Fruit fly (Drosophila melanogaster) whole organism, wandering third instar larva: ENCODE data around the gene Rga.

Experiments used
- Abd-B ChIP-seq: fragments of >200 bp; optimal IDR thresholded peaks from 2 replicates; lab custom pipeline; 2017; ENCODE audit warnings: missing biosample characterization, missing genetic modification characterization
- CG32264 ChIP-seq: fragments of 200-800 bp; sonication (Bioruptor generic); optimal IDR thresholded peaks from 2 replicates; lab custom pipeline; 2016; ENCODE audit warnings: missing biosample characterization, missing genetic modification characterization
- CG9705 ChIP-seq: fragments of 200-800 bp; sonication (Bioruptor generic); optimal IDR thresholded peaks from 2 replicates; lab custom pipeline; 2018; ENCODE audit warnings: missing biosample characterization, mild to moderate bottlenecking, missing genetic modification characterization
- CrebA ChIP-seq: fragments of 200-800 bp; sonication (Bioruptor generic); optimal IDR thresholded peaks from 2 replicates; lab custom pipeline; 2016; ENCODE audit warnings: missing biosample characterization, mild to moderate bottlenecking, missing genetic modification characterization, borderline replicate concordance
- GATAd ChIP-seq: sonication (Bioruptor generic); optimal IDR thresholded peaks from 2 replicates; lab custom pipeline; 2016; ENCODE audit warnings: missing biosample characterization, missing genetic modification characterization
- HLH106 ChIP-seq: fragments of 200-800 bp; optimal IDR thresholded peaks from 3 replicates; lab custom pipeline; 2019; ENCODE audit warnings: missing biosample characterization, mild to moderate bottlenecking, missing genetic modification characterization, moderate library complexity
- Hnf4 ChIP-seq: fragments of 200-800 bp; sonication (Bioruptor generic); optimal IDR thresholded peaks from 2 replicates; lab custom pipeline; 2016; ENCODE audit warnings: missing biosample characterization, mild to moderate bottlenecking, missing genetic modification characterization
- Hr83 ChIP-seq: fragments of 200-300 bp; sonication (Bioruptor generic); optimal IDR thresholded peaks from 2 replicates; lab custom pipeline; 2016; ENCODE audit warnings: missing biosample characterization, mild to moderate bottlenecking, missing genetic modification characterization, moderate library complexity; ENCODE audit not compliant: poor library complexity, severe bottlenecking
- Jra ChIP-seq: sonication (Bioruptor generic); optimal IDR thresholded peaks from 2 replicates; lab custom pipeline; 2016; ENCODE audit warnings: missing biosample characterization, missing genetic modification characterization
- Mio ChIP-seq: sonication (Bioruptor generic); optimal IDR thresholded peaks from 2 replicates; lab custom pipeline; 2016; ENCODE audit warnings: missing biosample characterization, missing genetic modification characterization
- Myc ChIP-seq: fragments of >200 bp; optimal IDR thresholded peaks from 2 replicates; lab custom pipeline; 2017
- N ChIP-seq: fragments of >200 bp; optimal IDR thresholded peaks from 2 replicates; lab custom pipeline; 2018; ENCODE audit warnings: missing biosample characterization, missing external identifiers, missing genetic modification characterization
- Rel ChIP-seq, 2 experiments: fragments of 200-800 bp; sonication (Bioruptor generic) in 1 of 2; optimal IDR thresholded peaks; 2 replicates in 1 of 2; 3 replicates in 1 of 2; lab custom pipeline; 2016 to 2019; ENCODE audit warnings: mild to moderate bottlenecking in 2 of 2, missing biosample characterization in 2 of 2, missing genetic modification characterization in 2 of 2, moderate library complexity in 1 of 2
- Sp1 ChIP-seq: fragments of 200-800 bp; sonication (Bioruptor generic); optimal IDR thresholded peaks from 3 replicates; lab custom pipeline; 2019; ENCODE audit warnings: missing biosample characterization, mild to moderate bottlenecking, missing genetic modification characterization, moderate library complexity
- Vsx2 ChIP-seq: fragments of 200-300, 225-300 bp; sonication (Bioruptor generic); optimal IDR thresholded peaks from 2 replicates; lab custom pipeline; 2018; ENCODE audit warnings: missing biosample characterization, missing genetic modification characterization; ENCODE audit not compliant: partially characterized antibody
- br ChIP-seq: fragments of 200-800 bp; sonication (Bioruptor generic); optimal IDR thresholded peaks from 2 replicates; lab custom pipeline; 2016; ENCODE audit warnings: missing biosample characterization, missing genetic modification characterization
- brk ChIP-seq: fragments of 200-800 bp; sonication (Bioruptor generic); optimal IDR thresholded peaks from 2 replicates; lab custom pipeline; 2016; ENCODE audit warnings: missing biosample characterization, mild to moderate bottlenecking, missing genetic modification characterization
- dl ChIP-seq, 2 experiments: fragments of 175-275, 200-275 bp in 1 of 2; fragments of 200-275 bp in 1 of 2; sonication (Bioruptor generic); optimal IDR thresholded peaks; lab custom pipeline; 2018; ENCODE audit warnings: mild to moderate bottlenecking in 2 of 2, missing biosample characterization in 2 of 2, missing genetic modification characterization in 2 of 2, moderate library complexity in 2 of 2; ENCODE audit not compliant: partially characterized antibody in 2 of 2, insufficient read depth in 1 of 2
- dmrt93B ChIP-seq: fragments of 200-800 bp; sonication (Bioruptor generic); optimal IDR thresholded peaks from 2 replicates; lab custom pipeline; 2018; ENCODE audit warnings: missing biosample characterization, mild to moderate bottlenecking, missing genetic modification characterization
- dsf ChIP-seq: sonication (Bioruptor generic); optimal IDR thresholded peaks from 2 replicates; lab custom pipeline; 2016; ENCODE audit warnings: missing biosample characterization, missing genetic modification characterization, borderline replicate concordance
- ey ChIP-seq: fragments of 200-800 bp; sonication (Bioruptor generic); optimal IDR thresholded peaks from 2 replicates; lab custom pipeline; 2016; ENCODE audit warnings: missing biosample characterization, missing genetic modification characterization
- foxo ChIP-seq, 2 experiments: fragments of 200-800 bp; sonication (Bioruptor generic); optimal IDR thresholded peaks; 2 replicates in 1 of 2; 3 replicates in 1 of 2; lab custom pipeline; 2016 to 2017; ENCODE audit warnings: missing biosample characterization in 2 of 2, missing genetic modification characterization in 2 of 2
- fru ChIP-seq: fragments of 200-800 bp; sonication (Bioruptor generic); optimal IDR thresholded peaks from 3 replicates; lab custom pipeline; 2016; ENCODE audit warnings: missing biosample characterization, mild to moderate bottlenecking, missing genetic modification characterization
- h ChIP-seq: fragments of 200-800 bp; sonication (Bioruptor generic); optimal IDR thresholded peaks from 3 replicates; lab custom pipeline; 2016; ENCODE audit warnings: missing biosample characterization, mild to moderate bottlenecking, missing genetic modification characterization
- jim ChIP-seq: fragments of 175-275, 200-325 bp; sonication (Bioruptor generic); optimal IDR thresholded peaks from 2 replicates; lab custom pipeline; 2016; ENCODE audit warnings: missing biosample characterization, mild to moderate bottlenecking, missing genetic modification characterization
- lola ChIP-seq: fragments of >200 bp; optimal IDR thresholded peaks from 2 replicates; lab custom pipeline; 2017; ENCODE audit warnings: missing biosample characterization, missing genetic modification characterization
- pan ChIP-seq: fragments of >200 bp; optimal IDR thresholded peaks from 2 replicates; lab custom pipeline; 2017
- rgr ChIP-seq: fragments of 200-800 bp; sonication (Bioruptor generic); optimal IDR thresholded peaks from 3 replicates; lab custom pipeline; 2016; ENCODE audit warnings: missing biosample characterization, mild to moderate bottlenecking, missing genetic modification characterization
- sage ChIP-seq: fragments of 200-800 bp; sonication (Bioruptor generic); optimal IDR thresholded peaks from 2 replicates; lab custom pipeline; 2016; ENCODE audit warnings: missing biosample characterization, mild to moderate bottlenecking, missing genetic modification characterization
- sv ChIP-seq: fragments of 200-800 bp; sonication (Bioruptor generic); optimal IDR thresholded peaks from 3 replicates; lab custom pipeline; 2016; ENCODE audit warnings: missing biosample characterization, missing genetic modification characterization
- tai ChIP-seq: sonication (Bioruptor generic); optimal IDR thresholded peaks from 2 replicates; lab custom pipeline; 2016; ENCODE audit warnings: missing biosample characterization, missing genetic modification characterization
- usp ChIP-seq: fragments of >200 bp; optimal IDR thresholded peaks from 2 replicates; lab custom pipeline; 2017; ENCODE audit warnings: missing biosample characterization, missing genetic modification characterization
- woc ChIP-seq: sonication (Bioruptor generic); optimal IDR thresholded peaks from 2 replicates; lab custom pipeline; 2016; ENCODE audit warnings: missing biosample characterization, mild to moderate bottlenecking, missing genetic modification characterization

Gene Rga

dm6 chr3R:5572900-5573665, 39.8 kb downstream of the Rga start:
- TF ChIP-seq Hr83 (GFP tag; lab: Kevin White, UChicago) (no peak), foxo (GFP tag; optimal IDR thresholded peaks at IDR 0.05; lab: Kevin White, UChicago) (peak in 1 of 2 experiments; percentile 26), dsf (GFP tag; lab: Kevin White, UChicago) (no peak), woc (peak; percentile 20), GATAd (GFP tag; lab: Kevin White, UChicago) (no peak), sage (GFP tag; lab: Kevin White, UChicago) (no peak), CrebA (no peak), Sp1 (GFP tag; lab: Kevin White, UChicago) (peak; percentile 37), h (no peak), dl (GFP tag; optimal IDR thresholded peaks at IDR 0.05; lab: Kevin White, UChicago; ENCODE audit: insufficient read depth in 1 of 2, partially characterized antibody in 2 of 2) (no peak), jim (GFP tag; lab: Kevin White, UChicago) (no peak), lola (no peak), rgr (GFP tag; lab: Kevin White, UChicago) (no peak), fru (GFP tag; lab: Kevin White, UChicago) (peak; percentile 2), HLH106 (peak; percentile 30), sv (GFP tag; lab: Kevin White, UChicago) (no peak), usp (GFP tag; lab: Kevin White, UChicago) (no peak), tai (GFP tag; lab: Kevin White, UChicago) (no peak)
- TF ChIP-seq, all 38 proteins: peak for 5

- TF ChIP-seq Rel (GFP tag; optimal IDR thresholded peaks at IDR 0.05; lab: Kevin White, UChicago) = no peak
- TF ChIP-seq Rel (tag; optimal IDR thresholded peaks at IDR 0.05; lab: Kevin White, UChicago) = peak; percentile 28
- no peak for TF ChIP-seq pan (lab: Kevin White, UChicago)
Measured at dm6 chr3R:5571756-5572155, 41.2 kb downstream of the Rga start.

- no peak for TF ChIP-seq CrebA
- no peak for TF ChIP-seq Jra (GFP tag; lab: Kevin White, UChicago)
- no peak for TF ChIP-seq br (GFP tag; lab: Kevin White, UChicago)
- TF ChIP-seq dl (GFP tag; optimal IDR thresholded peaks at IDR 0.05; lab: Kevin White, UChicago; ENCODE audit: insufficient read depth in 1 of 2, partially characterized antibody in 2 of 2) = no peak
- no peak for TF ChIP-seq Myc (lab: Kevin White, UChicago)
- no peak for TF ChIP-seq lola
- TF ChIP-seq Hnf4 (GFP tag; lab: Kevin White, UChicago) = no peak
- TF ChIP-seq CG9705 (GFP tag; lab: Kevin White, UChicago) = no peak
- no peak for TF ChIP-seq pan (lab: Kevin White, UChicago)
- TF ChIP-seq Mio (GFP tag; lab: Kevin White, UChicago) = no peak
- no peak for TF ChIP-seq HLH106
- no peak for TF ChIP-seq Rel (GFP tag; optimal IDR thresholded peaks at IDR 0.05; lab: Kevin White, UChicago)
- TF ChIP-seq Rel (tag; optimal IDR thresholded peaks at IDR 0.05; lab: Kevin White, UChicago) = no peak
- TF ChIP-seq CG32264 (GFP tag; lab: Kevin White, UChicago) = no peak
- no peak for TF ChIP-seq tai (GFP tag; lab: Kevin White, UChicago)
- no peak for TF ChIP-seq sage (GFP tag; lab: Kevin White, UChicago)
- no peak for TF ChIP-seq dsf (GFP tag; lab: Kevin White, UChicago)
Measured at dm6 chr3R:5571437-5571750, 41.5 kb downstream of the Rga start.

- TF ChIP-seq N (GFP tag; lab: Kevin White, UChicago) (no peak), foxo (GFP tag; optimal IDR thresholded peaks at IDR 0.05; lab: Kevin White, UChicago) (peak in 1 of 2 experiments; percentile 11)
Measured at dm6 chr3R:5570635-5571436, 42.1 kb downstream of the Rga start, which contains the start of gene CRMP. TSS of gene CRMP (plus strand) at chr3R:5571108.

- TF ChIP-seq h (peak; percentile 69), CrebA (no peak), woc (peak; percentile 79), N (GFP tag; lab: Kevin White, UChicago) (no peak), CG9705 (GFP tag; lab: Kevin White, UChicago) (peak; percentile 46), sv (GFP tag; lab: Kevin White, UChicago) (peak; percentile 66), fru (GFP tag; lab: Kevin White, UChicago) (peak; percentile 44), Mio (GFP tag; lab: Kevin White, UChicago) (no peak), Vsx2 (GFP tag; lab: Kevin White, UChicago) (no peak), dsf (GFP tag; lab: Kevin White, UChicago) (peak; percentile 33), GATAd (GFP tag; lab: Kevin White, UChicago) (no peak), usp (GFP tag; lab: Kevin White, UChicago) (no peak), HLH106 (peak; percentile 68), Myc (lab: Kevin White, UChicago) (no peak), sage (GFP tag; lab: Kevin White, UChicago) (no peak), br (GFP tag; lab: Kevin White, UChicago) (peak; percentile 67), CG32264 (GFP tag; lab: Kevin White, UChicago) (no peak), Abd-B (GFP tag; lab: Kevin White, UChicago) (no peak), brk (no peak), dl (GFP tag; optimal IDR thresholded peaks at IDR 0.05; lab: Kevin White, UChicago; ENCODE audit: insufficient read depth in 1 of 2, partially characterized antibody in 2 of 2) (no peak), pan (lab: Kevin White, UChicago) (no peak), ey (peak; percentile 52), foxo (GFP tag; optimal IDR thresholded peaks at IDR 0.05; lab: Kevin White, UChicago) (peak in 1 of 2 experiments; percentile 71), dmrt93B (GFP tag; lab: Kevin White, UChicago) (no peak), tai (GFP tag; lab: Kevin White, UChicago) (no peak), Sp1 (GFP tag; lab: Kevin White, UChicago) (peak; percentile 34)
Measured at dm6 chr3R:5568590-5568989, 44.3 kb downstream of the Rga start, which contains the start of the genes CG2931 and Rheb. TSS of gene CG2931 (minus strand) at chr3R:5568615. TSS of gene Rheb (plus strand) at chr3R:5568921.
